Worm (Caenorhabditis elegans): ENCODE measurements around the gene F37A8.5.
A peak's percentile ranks its signal among the peaks of the same experiment; 100 is the strongest.

Gene F37A8.5

ce11 chrIII:3916624-3917023, 39.8 kb upstream of the F37A8.5 start, which contains the start of gene ccdc-47 (continued):
- no peak for TF ChIP-seq ceh-28 (tag; optimal IDR thresholded peaks at IDR 0.05)
- TF ChIP-seq F44E2.7 (GFP tag; IDR thresholded peaks at IDR 0.05) = no peak
- no peak for TF ChIP-seq tra-1 (GFP tag; IDR thresholded peaks at IDR 0.05)
- TF ChIP-seq nhr-10 (tag; optimal IDR thresholded peaks at IDR 0.05) = no peak
- TF ChIP-seq nhr-25 (tag; optimal IDR thresholded peaks at IDR 0.05; ENCODE audit: borderline replicate concordance, insufficient read depth) = no peak
- TF ChIP-seq daf-19 (GFP tag; conservative IDR thresholded peaks at IDR 0.05) = no peak
- no peak for TF ChIP-seq F37D6.2 (tag; optimal IDR thresholded peaks at IDR 0.05)
- TF ChIP-seq lin-29 (GFP tag; IDR thresholded peaks at IDR 0.05) = no peak
- no peak for TF ChIP-seq Y5F2A.4 (GFP tag; optimal IDR thresholded peaks at IDR 0.05)
- peak; percentile 46 for TF ChIP-seq lin-13 (GFP tag; optimal IDR thresholded peaks at IDR 0.05)
- no peak for TF ChIP-seq gei-8 (GFP tag; optimal IDR thresholded peaks at IDR 0.05)
- TF ChIP-seq duxl-1 (tag; optimal IDR thresholded peaks at IDR 0.05; ENCODE audit: poor library complexity) = peak; percentile 67
- no peak for TF ChIP-seq ces-1 (GFP tag; optimal IDR thresholded peaks at IDR 0.05)
- peak; percentile 44 for TF ChIP-seq ztf-7 (tag; optimal IDR thresholded peaks at IDR 0.05)
- no peak for TF ChIP-seq daf-12 (tag; optimal IDR thresholded peaks at IDR 0.05)
- TF ChIP-seq sdz-12 (GFP tag; optimal IDR thresholded peaks at IDR 0.05) = no peak
- no peak for TF ChIP-seq lim-7 (GFP tag; IDR thresholded peaks at IDR 0.05)
- no peak for TF ChIP-seq aly-2 (tag; optimal IDR thresholded peaks at IDR 0.05)
- TF ChIP-seq dmd-9 (GFP tag; IDR thresholded peaks at IDR 0.05) = no peak
- TF ChIP-seq attf-4 (tag; optimal IDR thresholded peaks at IDR 0.05) = no peak
- TF ChIP-seq nhr-6 (tag; optimal IDR thresholded peaks at IDR 0.05) = peak; percentile 67
- 0 out of 2 replicates have a peak, but pooled peaks have one; percentile 25 for TF ChIP-seq dmd-6 (GFP tag; IDR thresholded peaks at IDR 0.05)
- TF ChIP-seq ceh-62 (tag; optimal IDR thresholded peaks at IDR 0.05) = no peak
- TF ChIP-seq set-16 (GFP tag; IDR thresholded peaks at IDR 0.05) = no peak
- TF ChIP-seq pha-4 (GFP tag; IDR thresholded peaks at IDR 0.05) = peak; percentile 37; the same call in 1 of the 2 replicates
- no peak for TF ChIP-seq pha-4 (tag; optimal IDR thresholded peaks at IDR 0.05)
- TF ChIP-seq tag-97 (GFP tag; IDR thresholded peaks at IDR 0.05) = no peak
- TF ChIP-seq unc-62 (GFP tag; optimal IDR thresholded peaks at IDR 0.05 in 1 of 2) = no peak
- no peak for TF ChIP-seq unc-62 (tag; optimal IDR thresholded peaks at IDR 0.05)
- peak; percentile 34 for TF ChIP-seq spr-1 (tag; optimal IDR thresholded peaks at IDR 0.05)
- peak; percentile 75 for TF ChIP-seq mep-1 (tag; optimal IDR thresholded peaks at IDR 0.05)
- peak; percentile 56; the same call in 1 of the 2 replicates for TF ChIP-seq hmg-1.1 (GFP tag; IDR thresholded peaks at IDR 0.05)
- peak; percentile 61 for TF ChIP-seq lin-38 (GFP tag; IDR thresholded peaks at IDR 0.05)
- TF ChIP-seq lin-39 (tag; optimal IDR thresholded peaks at IDR 0.05) = no peak
- peak in 1 of 2 experiments; percentile 79 for TF ChIP-seq lsy-2 (tag; optimal IDR thresholded peaks at IDR 0.05)
- peak; percentile 93 for TF ChIP-seq aha-1 (tag)
- TF ChIP-seq vab-7 (GFP tag; IDR thresholded peaks at IDR 0.05) = 0 out of 2 replicates have a peak, but pooled peaks have one; percentile 42
- no peak for TF ChIP-seq ama-1 (optimal IDR thresholded peaks at IDR 0.05)
- no peak for TF ChIP-seq Y75B8A.6 (GFP tag; IDR thresholded peaks at IDR 0.05)
- no peak for TF ChIP-seq mdl-1 (tag; optimal IDR thresholded peaks at IDR 0.05)
- TF ChIP-seq madf-5 (GFP tag; IDR thresholded peaks at IDR 0.05) = no peak
- peak; percentile 6 for TF ChIP-seq hlh-30 (tag; optimal IDR thresholded peaks at IDR 0.05; ENCODE audit: insufficient read depth)
- no peak for TF ChIP-seq pqm-1 (tag; optimal IDR thresholded peaks at IDR 0.05)
- no peak for TF ChIP-seq madf-9 (GFP tag; conservative IDR thresholded peaks at IDR 0.05)
- TF ChIP-seq snpc-1.2 (GFP tag; IDR thresholded peaks at IDR 0.05) = 0 out of 2 replicates have a peak, but pooled peaks have one; percentile 14
- no peak for TF ChIP-seq daf-8 (GFP tag; IDR thresholded peaks at IDR 0.05)
- TF ChIP-seq T20F7.1 (GFP tag; optimal IDR thresholded peaks at IDR 0.05) = no peak
- peak; percentile 60 for TF ChIP-seq unc-130 (GFP tag; optimal IDR thresholded peaks at IDR 0.05)
- no peak for TF ChIP-seq Y105C5A.15 (GFP tag; IDR thresholded peaks at IDR 0.05)
- TF ChIP-seq ZK546.5 (tag; optimal IDR thresholded peaks at IDR 0.05) = no peak
- TF ChIP-seq mxl-2 (GFP tag; conservative IDR thresholded peaks at IDR 0.05) = no peak
- TF ChIP-seq ceh-20 (GFP tag; IDR thresholded peaks at IDR 0.05) = no peak
- TF ChIP-seq ceh-82 (tag; optimal IDR thresholded peaks at IDR 0.05) = no peak
